Worm (Caenorhabditis elegans): Measurements from ENCODE around the gene Y41G9A.5.
A peak's percentile ranks its signal among the peaks of the same experiment; 100 is the strongest.

Y41G9A.5 gene

DNA sequence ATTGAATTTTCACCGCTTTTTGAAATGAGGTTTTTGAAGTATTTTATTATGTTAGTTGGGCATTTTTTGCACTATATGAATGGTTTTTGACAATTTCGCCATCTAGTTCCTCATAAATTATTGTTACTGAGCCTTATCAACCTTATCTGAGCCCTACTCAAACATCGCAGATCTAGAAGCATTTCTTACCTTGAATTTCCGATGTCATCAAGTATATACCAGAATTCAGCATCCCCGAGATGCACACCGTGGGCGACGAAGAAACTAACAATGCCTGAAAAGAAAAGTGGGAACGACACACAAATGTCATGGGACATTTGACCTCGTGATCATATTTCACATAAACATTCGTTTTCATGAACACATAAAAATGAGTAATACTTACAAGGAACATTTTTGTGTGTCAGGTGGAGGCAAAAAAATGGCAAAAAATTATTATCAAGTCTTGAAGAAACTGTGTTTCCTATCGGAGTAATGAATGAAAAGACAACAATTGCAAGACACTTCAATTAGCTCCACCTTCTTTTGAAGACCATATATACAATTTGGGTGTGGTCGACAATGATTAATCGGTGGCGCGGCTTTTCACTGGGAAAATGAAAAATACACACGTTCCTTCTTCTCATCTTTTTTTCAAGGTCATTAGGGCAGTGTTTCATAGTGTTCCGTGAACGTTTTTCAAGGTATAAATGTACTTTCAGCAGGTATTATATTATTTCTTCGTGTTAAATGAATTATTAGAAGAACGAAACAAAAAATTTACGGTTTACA is 26.0 kb downstream of the Y41G9A.5 start:
- TF ChIP-seq hlh-11 (tag; optimal IDR thresholded peaks at IDR 0.05) = peak; percentile 73
- TF ChIP-seq pha-4 (GFP tag; IDR thresholded peaks at IDR 0.05) = no peak
- TF ChIP-seq pha-4 (tag; optimal IDR thresholded peaks at IDR 0.05) = peak; percentile 4
- peak; percentile 36; the same call in 1 of the 2 replicates for TF ChIP-seq hmg-1.1 (GFP tag; IDR thresholded peaks at IDR 0.05)
- peak; percentile 84 for TF ChIP-seq php-3 (GFP tag; IDR thresholded peaks at IDR 0.05)
- peak; percentile 51 for TF ChIP-seq mep-1 (tag; optimal IDR thresholded peaks at IDR 0.05)
- TF ChIP-seq R02D3.7 (tag; optimal IDR thresholded peaks at IDR 0.05) = no peak
- TF ChIP-seq egl-27 (tag; optimal IDR thresholded peaks at IDR 0.05) = no peak
- TF ChIP-seq nhr-76 (tag; optimal IDR thresholded peaks at IDR 0.05) = no peak
- peak in 1 of 2 experiments; percentile 39 for TF ChIP-seq lsy-2 (tag; optimal IDR thresholded peaks at IDR 0.05)
- TF ChIP-seq lin-39 (tag; optimal IDR thresholded peaks at IDR 0.05) = no peak
- TF ChIP-seq hlh-30 (tag; optimal IDR thresholded peaks at IDR 0.05; ENCODE audit: insufficient read depth) = peak; percentile 96
- no peak for TF ChIP-seq ztf-7 (tag; optimal IDR thresholded peaks at IDR 0.05)
- TF ChIP-seq mdt-29 (GFP tag; IDR thresholded peaks at IDR 0.05) = no peak
- no peak for TF ChIP-seq nhr-42 (GFP tag; IDR thresholded peaks at IDR 0.05)
- no peak for TF ChIP-seq mxl-3 (GFP tag; optimal IDR thresholded peaks at IDR 0.05)
- TF ChIP-seq madf-9 (GFP tag; conservative IDR thresholded peaks at IDR 0.05) = 0 out of 2 replicates have a peak, but pooled peaks have one; percentile 2
- TF ChIP-seq dve-1 (tag; optimal IDR thresholded peaks at IDR 0.05; ENCODE audit: insufficient read depth) = peak; percentile 55
- no peak for TF ChIP-seq F10B5.3 (tag; optimal IDR thresholded peaks at IDR 0.05)
- TF ChIP-seq ceh-20 (GFP tag; IDR thresholded peaks at IDR 0.05) = peak; percentile 30; the same call in 1 of the 2 replicates
- TF ChIP-seq nhr-77 (tag; optimal IDR thresholded peaks at IDR 0.05) = peak; percentile 65
- TF ChIP-seq nhr-28 (tag; optimal IDR thresholded peaks at IDR 0.05) = peak; percentile 51
- no peak for TF ChIP-seq zfp-2 (tag; optimal IDR thresholded peaks at IDR 0.05)
- peak; percentile 26; the same call in 1 of the 2 replicates for TF ChIP-seq tra-1 (GFP tag; IDR thresholded peaks at IDR 0.05)
- TF ChIP-seq aha-1 (tag) = no peak
- no peak for TF ChIP-seq aly-2 (tag; optimal IDR thresholded peaks at IDR 0.05)
- TF ChIP-seq daf-19 (GFP tag; conservative IDR thresholded peaks at IDR 0.05) = no peak
- no peak for TF ChIP-seq rbr-2 (tag; optimal IDR thresholded peaks at IDR 0.05)
- TF ChIP-seq mdl-1 (tag; optimal IDR thresholded peaks at IDR 0.05) = peak in 1 of 2 experiments; percentile 2
- peak in 1 of 2 experiments; percentile 23 for TF ChIP-seq hif-1 (tag; optimal IDR thresholded peaks at IDR 0.05)
- TF ChIP-seq mes-2 (tag; optimal IDR thresholded peaks at IDR 0.05; ENCODE audit: poor library complexity, severe bottlenecking) = no peak
- no peak for TF ChIP-seq daf-16 (GFP tag; optimal IDR thresholded peaks at IDR 0.05)
- TF ChIP-seq daf-16 (tag; optimal IDR thresholded peaks at IDR 0.05) = peak; percentile 70
- peak; percentile 57 for TF ChIP-seq dmd-6 (GFP tag; IDR thresholded peaks at IDR 0.05)
- TF ChIP-seq F26F4.8 (GFP tag; conservative IDR thresholded peaks at IDR 0.05) = no peak
- TF ChIP-seq zip-11 (GFP tag; IDR thresholded peaks at IDR 0.05) = no peak

DNA sequence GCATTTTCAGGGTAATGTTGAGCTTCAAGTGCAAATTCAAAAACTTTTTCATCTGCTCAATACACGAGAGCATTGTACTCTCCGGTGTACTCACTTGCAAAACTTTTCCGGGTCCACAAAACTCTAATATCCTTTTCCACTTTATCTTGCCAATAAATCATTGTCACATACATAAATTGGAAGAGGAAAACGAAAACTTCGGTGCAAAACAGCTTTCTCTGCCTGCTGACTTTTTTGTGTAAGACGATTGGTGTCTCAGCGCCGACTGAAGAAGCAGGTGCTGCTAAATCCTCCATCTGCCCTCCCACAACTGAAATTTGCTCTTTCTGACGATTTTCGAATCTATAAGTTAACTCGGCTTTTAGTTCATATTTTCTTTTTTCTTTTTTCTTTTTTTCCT is 29.0 kb downstream of the Y41G9A.5 start:
- TF ChIP-seq tra-1 (GFP tag; IDR thresholded peaks at IDR 0.05) (no peak), zip-2 (tag; optimal IDR thresholded peaks at IDR 0.05) (no peak), egl-27 (tag; optimal IDR thresholded peaks at IDR 0.05) (no peak), hif-1 (tag; optimal IDR thresholded peaks at IDR 0.05) (no peak), unc-39 (tag; optimal IDR thresholded peaks at IDR 0.05) (no peak), daf-19 (GFP tag; conservative IDR thresholded peaks at IDR 0.05) (no peak), fos-1 (tag; optimal IDR thresholded peaks at IDR 0.05) (no peak), nhr-28 (tag; optimal IDR thresholded peaks at IDR 0.05) (no peak), nhr-25 (tag; optimal IDR thresholded peaks at IDR 0.05; ENCODE audit: borderline replicate concordance, insufficient read depth) (no peak), F10B5.3 (tag; optimal IDR thresholded peaks at IDR 0.05) (no peak)
